Worm (Caenorhabditis elegans) whole organism, mixed stage, embryonic: Measurements from ENCODE around the gene W10G6.1.

Source experiments
- M03D4.4 ChIP-seq: sonication (generic microtip); optimal IDR thresholded peaks from 2 replicates; lab custom pipeline; 2017; ENCODE audit warnings: mild to moderate bottlenecking, missing genetic modification characterization, missing compliant biosample characterization
- bed-3 ChIP-seq: fragments of 200-800 bp; sonication (Bioruptor generic); optimal IDR thresholded peaks from 3 replicates; lab custom pipeline; 2018; ENCODE audit warnings: mild to moderate bottlenecking, missing genetic modification characterization, moderate library complexity, missing compliant biosample characterization
- blmp-1 ChIP-seq: fragments of 150-350 bp; optimal IDR thresholded peaks from 2 replicates; lab custom pipeline; 2014; ENCODE audit warnings: missing biosample characterization, missing genetic modification characterization
- ceh-39 ChIP-seq: fragments of 150-350 bp; optimal IDR thresholded peaks from 2 replicates; lab custom pipeline; 2014; ENCODE audit warnings: missing biosample characterization, missing genetic modification characterization
- ceh-43 ChIP-seq: fragments of 200-800 bp; sonication (Bioruptor generic); optimal IDR thresholded peaks from 2 replicates; lab custom pipeline; 2018; ENCODE audit warnings: mild to moderate bottlenecking, missing genetic modification characterization, moderate library complexity, missing compliant biosample characterization
- ceh-83 ChIP-seq: fragments of 200-800 bp; sonication (Bioruptor generic); optimal IDR thresholded peaks from 2 replicates; lab custom pipeline; 2018; ENCODE audit warnings: mild to moderate bottlenecking, missing genetic modification characterization, missing compliant biosample characterization
- ces-1 ChIP-seq: fragments of 150-350 bp; optimal IDR thresholded peaks from 2 replicates; lab custom pipeline; 2014; ENCODE audit warnings: missing biosample characterization, missing genetic modification reagents, missing genetic modification characterization
- cnd-1 ChIP-seq: fragments of 200-800 bp; sonication (Bioruptor generic); optimal IDR thresholded peaks from 2 replicates; lab custom pipeline; 2018; ENCODE audit warnings: mild to moderate bottlenecking, missing genetic modification characterization, missing compliant biosample characterization
- drap-1 ChIP-seq: fragments of 200-800 bp; sonication (Bioruptor generic); optimal IDR thresholded peaks from 3 replicates; lab custom pipeline; 2018; ENCODE audit warnings: mild to moderate bottlenecking, missing genetic modification characterization, missing compliant biosample characterization
- elt-1 ChIP-seq: sonication (generic microtip); optimal IDR thresholded peaks from 2 replicates; lab custom pipeline; 2017; ENCODE audit warnings: missing genetic modification characterization, mild to moderate bottlenecking, missing compliant biosample characterization, antibody characterized with exemption, moderate library complexity, borderline replicate concordance; ENCODE audit not compliant: insufficient read depth
- elt-3 ChIP-seq: fragments of 150-350 bp; optimal IDR thresholded peaks from 2 replicates; lab custom pipeline; 2014; ENCODE audit warnings: missing biosample characterization, missing genetic modification characterization
- flh-1 ChIP-seq: fragments of 200-800 bp; sonication (Bioruptor generic); optimal IDR thresholded peaks from 2 replicates; lab custom pipeline; 2018; ENCODE audit warnings: mild to moderate bottlenecking, missing genetic modification characterization, moderate library complexity, missing compliant biosample characterization
- ham-2 ChIP-seq: fragments of 200-800 bp; sonication (Bioruptor generic); optimal IDR thresholded peaks from 2 replicates; lab custom pipeline; 2018; ENCODE audit warnings: mild to moderate bottlenecking, missing genetic modification characterization, missing compliant biosample characterization
- hlh-1 ChIP-seq: fragments of 150-350 bp; optimal IDR thresholded peaks from 2 replicates; lab custom pipeline; 2014; ENCODE audit warnings: missing biosample characterization, missing genetic modification reagents, missing genetic modification characterization
- lin-13 ChIP-seq: fragments of 150-350 bp; optimal IDR thresholded peaks from 2 replicates; lab custom pipeline; 2014; ENCODE audit warnings: missing biosample characterization, missing genetic modification characterization
- lin-32 ChIP-seq: fragments of 200-800 bp; sonication (Bioruptor generic); optimal IDR thresholded peaks from 2 replicates; lab custom pipeline; 2018; ENCODE audit warnings: mild to moderate bottlenecking, missing genetic modification characterization, missing compliant biosample characterization
- lsy-2 ChIP-seq: fragments of 150-350 bp; optimal IDR thresholded peaks from 2 replicates; lab custom pipeline; 2014; ENCODE audit warnings: missing biosample characterization, missing genetic modification characterization
- mab-5 ChIP-seq: fragments of 150-350 bp; optimal IDR thresholded peaks from 2 replicates; lab custom pipeline; 2014; ENCODE audit warnings: missing biosample characterization, missing genetic modification characterization
- mep-1 ChIP-seq: fragments of 150-350 bp; optimal IDR thresholded peaks from 2 replicates; lab custom pipeline; 2017; ENCODE audit warnings: missing biosample characterization, missing genetic modification reagents, missing genetic modification characterization, inconsistent platforms
- mls-2 ChIP-seq: sonication (generic microtip); optimal IDR thresholded peaks from 2 replicates; lab custom pipeline; 2016; ENCODE audit warnings: mild to moderate bottlenecking, missing genetic modification characterization, moderate library complexity, missing compliant biosample characterization
- nhr-12 ChIP-seq: fragments of 150-350 bp; optimal IDR thresholded peaks from 2 replicates; lab custom pipeline; 2014; ENCODE audit warnings: missing biosample characterization, missing genetic modification characterization
- nhr-2 ChIP-seq: fragments of 150-350 bp; optimal IDR thresholded peaks from 2 replicates; lab custom pipeline; 2014; ENCODE audit warnings: missing biosample characterization, missing genetic modification characterization
- nhr-237 ChIP-seq: fragments of 150-350 bp; optimal IDR thresholded peaks from 2 replicates; lab custom pipeline; 2014; ENCODE audit warnings: missing biosample characterization, missing genetic modification characterization
- nhr-28 ChIP-seq: fragments of 150-350 bp; optimal IDR thresholded peaks from 2 replicates; lab custom pipeline; 2014; ENCODE audit warnings: missing biosample characterization, missing genetic modification characterization
- nhr-76 ChIP-seq: sonication (generic microtip); optimal IDR thresholded peaks from 2 replicates; lab custom pipeline; 2017; ENCODE audit warnings: missing biosample characterization, missing genetic modification characterization
- pha-4 ChIP-seq: fragments of 150-350 bp; optimal IDR thresholded peaks from 2 replicates; lab custom pipeline; 2018; ENCODE audit warnings: missing biosample characterization, missing genetic modification reagents, missing genetic modification characterization
- sem-2 ChIP-seq: fragments of 200-800 bp; sonication (Bioruptor generic); optimal IDR thresholded peaks from 2 replicates; lab custom pipeline; 2018; ENCODE audit warnings: mild to moderate bottlenecking, missing genetic modification characterization, missing compliant biosample characterization
- snpc-4 ChIP-seq: fragments of 150-350 bp; optimal IDR thresholded peaks from 2 replicates; lab custom pipeline; 2014; ENCODE audit warnings: missing biosample characterization, missing genetic modification characterization
- sptf-1 ChIP-seq: sonication (generic microtip); optimal IDR thresholded peaks from 2 replicates; lab custom pipeline; 2017; ENCODE audit warnings: mild to moderate bottlenecking, missing genetic modification characterization, moderate library complexity, missing compliant biosample characterization
- tbx-8 ChIP-seq: fragments of 200-800 bp; sonication (Bioruptor generic); optimal IDR thresholded peaks from 2 replicates; lab custom pipeline; 2018; ENCODE audit warnings: mild to moderate bottlenecking, missing genetic modification characterization, moderate library complexity, missing compliant biosample characterization
- unc-120 ChIP-seq: sonication (generic microtip); optimal IDR thresholded peaks from 2 replicates; lab custom pipeline; 2017; ENCODE audit warnings: missing genetic modification characterization, missing compliant biosample characterization; ENCODE audit not compliant: poor library complexity, severe bottlenecking
- unc-39 ChIP-seq: fragments of 150-350 bp; optimal IDR thresholded peaks from 2 replicates; lab custom pipeline; 2014; ENCODE audit warnings: missing biosample characterization, missing genetic modification characterization
- unc-62 ChIP-seq: fragments of 150-350 bp; optimal IDR thresholded peaks from 2 replicates; lab custom pipeline; 2014; ENCODE audit warnings: missing biosample characterization, missing genetic modification reagents, missing genetic modification characterization
- zip-8 ChIP-seq: fragments of 150-350 bp; optimal IDR thresholded peaks from 2 replicates; lab custom pipeline; 2014; ENCODE audit warnings: missing biosample characterization, missing genetic modification characterization
- ztf-11 ChIP-seq: fragments of 150-350 bp; optimal IDR thresholded peaks from 2 replicates; lab custom pipeline; 2014; ENCODE audit warnings: missing biosample characterization, missing genetic modification characterization

The W10G6.1 gene

ce11 chrX:16208667-16209066 is 36.3 kb upstream of the W10G6.1 start:
- TF ChIP-seq cnd-1, result no peak
- TF ChIP-seq nhr-237 (tag; lab: Kevin White, UChicago), result no peak
- no peak for TF ChIP-seq elt-1 (tag; lab: Kevin White, UChicago)
- no peak for TF ChIP-seq pha-4 (tag; lab: Kevin White, UChicago)
- no peak for TF ChIP-seq M03D4.4 (tag; lab: Kevin White, UChicago)
- no peak for TF ChIP-seq blmp-1 (tag; lab: Kevin White, UChicago)
- no peak for TF ChIP-seq nhr-76 (tag; lab: Kevin White, UChicago)
- no peak for TF ChIP-seq snpc-4 (tag; lab: Kevin White, UChicago)
- TF ChIP-seq unc-62 (GFP tag; lab: Kevin White, UChicago), result no peak
- TF ChIP-seq mab-5, result no peak
- no peak for TF ChIP-seq nhr-2
- TF ChIP-seq elt-3, result no peak
- TF ChIP-seq mls-2 (tag; lab: Kevin White, UChicago), result no peak

ce11 chrX:16209122-16209521 is 35.9 kb upstream of the W10G6.1 start:
- TF ChIP-seq nhr-28 (tag; lab: Kevin White, UChicago), result no peak
- no peak for TF ChIP-seq ces-1 (GFP tag; lab: Kevin White, UChicago)
- TF ChIP-seq ceh-83, result no peak
- TF ChIP-seq unc-62 (GFP tag; lab: Kevin White, UChicago), result no peak
- TF ChIP-seq sptf-1 (tag; lab: Kevin White, UChicago), result no peak
- TF ChIP-seq nhr-2, result no peak
- TF ChIP-seq unc-39 (tag; lab: Kevin White, UChicago), result no peak
- TF ChIP-seq nhr-237 (tag; lab: Kevin White, UChicago), result no peak
- TF ChIP-seq mls-2 (tag; lab: Kevin White, UChicago), result no peak
- TF ChIP-seq elt-3, result no peak
- TF ChIP-seq bed-3 (GFP tag; lab: Kevin White, UChicago), result no peak
- no peak for TF ChIP-seq zip-8
- no peak for TF ChIP-seq sem-2
- no peak for TF ChIP-seq nhr-12 (tag; lab: Kevin White, UChicago)
- no peak for TF ChIP-seq tbx-8 (GFP tag; lab: Kevin White, UChicago)
- TF ChIP-seq blmp-1 (tag; lab: Kevin White, UChicago), result no peak
- TF ChIP-seq pha-4 (tag; lab: Kevin White, UChicago), result no peak
- no peak for TF ChIP-seq M03D4.4 (tag; lab: Kevin White, UChicago)
- no peak for TF ChIP-seq ham-2 (GFP tag; lab: Kevin White, UChicago)
- no peak for TF ChIP-seq lin-32
- TF ChIP-seq, all 35 proteins: peak for 0

ce11 chrX:16209660-16210059 is 35.3 kb upstream of the W10G6.1 start:
- TF ChIP-seq elt-1 (tag; lab: Kevin White, UChicago), result peak; percentile 35
- TF ChIP-seq cnd-1, result peak; percentile 93
- no peak for TF ChIP-seq unc-39 (tag; lab: Kevin White, UChicago)
- no peak for TF ChIP-seq blmp-1 (tag; lab: Kevin White, UChicago)
- peak; percentile 47 for TF ChIP-seq ces-1 (GFP tag; lab: Kevin White, UChicago)
- peak; percentile 35 for TF ChIP-seq nhr-28 (tag; lab: Kevin White, UChicago)
- peak; percentile 87 for TF ChIP-seq nhr-237 (tag; lab: Kevin White, UChicago)
- TF ChIP-seq unc-120 (tag; lab: Kevin White, UChicago), result peak; percentile 62
- peak; percentile 93 for TF ChIP-seq drap-1 (GFP tag; lab: Kevin White, UChicago)
- peak; percentile 72 for TF ChIP-seq ceh-43 (GFP tag; lab: Kevin White, UChicago)
- TF ChIP-seq ceh-39 (tag; lab: Kevin White, UChicago), result peak; percentile 56
- peak; percentile 75 for TF ChIP-seq bed-3 (GFP tag; lab: Kevin White, UChicago)
- TF ChIP-seq nhr-12 (tag; lab: Kevin White, UChicago), result no peak
- peak; percentile 68 for TF ChIP-seq unc-62 (GFP tag; lab: Kevin White, UChicago)
- TF ChIP-seq sptf-1 (tag; lab: Kevin White, UChicago), result peak; percentile 94
- no peak for TF ChIP-seq zip-8
- peak; percentile 82 for TF ChIP-seq sem-2
- peak; percentile 79 for TF ChIP-seq lin-32
- TF ChIP-seq M03D4.4 (tag; lab: Kevin White, UChicago), result peak; percentile 91
- TF ChIP-seq nhr-2, result no peak
- peak; percentile 51 for TF ChIP-seq flh-1 (GFP tag; lab: Kevin White, UChicago)
- peak; percentile 10 for TF ChIP-seq elt-3
- TF ChIP-seq ceh-83, result peak; percentile 87
- peak; percentile 78 for TF ChIP-seq ham-2 (GFP tag; lab: Kevin White, UChicago)
- TF ChIP-seq lsy-2 (tag; lab: Kevin White, UChicago), result peak; percentile 44
- peak; percentile 17 for TF ChIP-seq pha-4 (tag; lab: Kevin White, UChicago)
- no peak for TF ChIP-seq snpc-4 (tag; lab: Kevin White, UChicago)
- no peak for TF ChIP-seq nhr-76 (tag; lab: Kevin White, UChicago)
- TF ChIP-seq ztf-11 (tag; lab: Kevin White, UChicago), result peak; percentile 4
- peak; percentile 54 for TF ChIP-seq mep-1 (tag; lab: Kevin White, UChicago)
- TF ChIP-seq lin-13 (tag; lab: Kevin White, UChicago), result peak; percentile 61
- peak; percentile 92 for TF ChIP-seq mls-2 (tag; lab: Kevin White, UChicago)
- TF ChIP-seq hlh-1, result peak; percentile 68
- TF ChIP-seq mab-5, result no peak
- peak; percentile 56 for TF ChIP-seq tbx-8 (GFP tag; lab: Kevin White, UChicago)
